Worm (Caenorhabditis elegans) whole organism, L2 larva: ENCODE results near the gene C14A6.12.

Source experiments
- ceh-82 ChIP-seq: fragments of 150-350 bp; optimal IDR thresholded peaks from 2 replicates; lab custom pipeline; 2014; ENCODE audit warnings: missing biosample characterization, missing genetic modification characterization
- lin-13 ChIP-seq: fragments of 150-350 bp; optimal IDR thresholded peaks from 2 replicates; lab custom pipeline; 2014; ENCODE audit warnings: missing biosample characterization, missing genetic modification reagents, missing genetic modification characterization
- nhr-6 ChIP-seq: fragments of 150-350 bp; optimal IDR thresholded peaks from 2 replicates; lab custom pipeline; 2014; ENCODE audit warnings: missing biosample characterization, missing genetic modification characterization
- unc-62 ChIP-seq: fragments of 150-350 bp; optimal IDR thresholded peaks from 2 replicates; lab custom pipeline; 2014; ENCODE audit warnings: missing biosample characterization, missing genetic modification reagents, missing genetic modification characterization

ce11 chrV:18138695-18139094, 23.8 kb downstream of the C14A6.12 start, which contains the start of gene Y37H2A.10:
- no peak for TF ChIP-seq nhr-6 (tag; lab: Kevin White, UChicago)
- no peak for TF ChIP-seq unc-62 (GFP tag; lab: Kevin White, UChicago)
- TF ChIP-seq ceh-82 (tag; lab: Kevin White, UChicago) = no peak
- no peak for TF ChIP-seq lin-13 (GFP tag; lab: Kevin White, UChicago)
